Worm (Caenorhabditis elegans) whole organism, late embryonic: Measurements from ENCODE around the gene ZC204.13.

Experiments used
- C38D4.7 ChIP-seq: fragments of 200-800 bp; sonication (Bioruptor generic); optimal IDR thresholded peaks from 2 replicates; lab custom pipeline; 2018; ENCODE audit warnings: mild to moderate bottlenecking, missing genetic modification characterization, moderate library complexity, missing compliant biosample characterization
- ama-1 ChIP-seq: fragments of 150-350 bp; optimal IDR thresholded peaks from 2 replicates; lab custom pipeline; 2014
- ceh-22 ChIP-seq: sonication (generic microtip); optimal IDR thresholded peaks from 2 replicates; lab custom pipeline; 2017; ENCODE audit warnings: missing biosample characterization, missing genetic modification characterization
- ceh-31 ChIP-seq: sonication (generic microtip); optimal IDR thresholded peaks from 2 replicates; lab custom pipeline; 2016; ENCODE audit warnings: missing genetic modification characterization, missing compliant biosample characterization
- ceh-9 ChIP-seq: sonication (generic microtip); optimal IDR thresholded peaks from 2 replicates; lab custom pipeline; 2016; ENCODE audit warnings: mild to moderate bottlenecking, missing genetic modification characterization, inconsistent platforms, missing compliant biosample characterization
- dmd-4 ChIP-seq: sonication (generic microtip); optimal IDR thresholded peaks from 2 replicates; lab custom pipeline; 2016; ENCODE audit warnings: borderline replicate concordance, missing genetic modification characterization, missing compliant biosample characterization
- elt-2 ChIP-seq: sonication (generic microtip); optimal IDR thresholded peaks from 2 replicates; lab custom pipeline; 2016; ENCODE audit warnings: missing genetic modification reagents, missing genetic modification characterization, missing compliant biosample characterization
- fkh-10 ChIP-seq: fragments of 150-350 bp; optimal IDR thresholded peaks from 2 replicates; lab custom pipeline; 2014; ENCODE audit warnings: missing biosample characterization, missing genetic modification reagents, missing genetic modification characterization
- lin-11 ChIP-seq: fragments of 200-800 bp; sonication (Bioruptor generic); optimal IDR thresholded peaks from 2 replicates; lab custom pipeline; 2018; ENCODE audit warnings: mild to moderate bottlenecking, missing genetic modification characterization, missing compliant biosample characterization
- nfya-1 ChIP-seq: sonication (generic microtip); optimal IDR thresholded peaks from 2 replicates; lab custom pipeline; 2017; ENCODE audit warnings: missing genetic modification characterization, mild to moderate bottlenecking, missing compliant biosample characterization, antibody characterized with exemption, moderate library complexity
- rnt-1 ChIP-seq: sonication (generic microtip); optimal IDR thresholded peaks from 2 replicates; lab custom pipeline; 2016; ENCODE audit warnings: missing genetic modification characterization, missing compliant biosample characterization
- tbx-2 ChIP-seq: sonication (generic microtip); optimal IDR thresholded peaks from 2 replicates; lab custom pipeline; 2016; ENCODE audit warnings: missing genetic modification characterization, missing compliant biosample characterization
- unc-42 ChIP-seq: sonication (generic microtip); optimal IDR thresholded peaks from 2 replicates; lab custom pipeline; 2016; ENCODE audit warnings: missing genotype, missing genetic modification characterization, missing compliant biosample characterization

DNA sequence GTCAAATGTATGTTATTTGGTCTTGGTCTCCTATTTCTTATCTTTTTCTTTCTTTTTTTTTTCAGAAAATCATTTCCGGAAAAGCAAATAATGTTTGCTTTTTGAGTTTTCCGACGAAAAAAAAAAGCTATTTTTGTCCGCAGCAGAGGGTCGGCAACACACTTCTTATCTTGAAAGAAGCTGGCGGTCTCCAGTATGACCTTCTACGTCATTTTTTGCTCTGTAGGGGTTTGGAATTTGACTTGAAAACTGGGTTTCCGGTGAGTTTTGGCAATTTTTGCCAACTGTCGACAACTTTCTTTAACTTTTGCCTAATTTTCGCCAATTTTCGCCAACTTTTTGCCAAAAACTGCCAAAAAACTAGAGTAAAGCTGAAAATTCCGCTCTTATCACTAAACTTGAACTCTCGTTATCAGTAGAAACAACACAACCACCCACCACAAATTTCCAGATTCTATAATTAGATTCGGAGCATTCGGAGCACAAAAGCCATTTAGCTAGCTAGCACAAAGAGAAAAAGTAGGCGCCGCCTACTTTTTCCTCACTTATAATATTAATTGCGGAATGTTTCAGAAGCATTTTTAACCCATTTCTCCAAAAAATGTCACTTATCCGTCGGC lies 9.6 kb upstream of the ZC204.13 start, which contains the start of gene nhx-6:
- TF ChIP-seq elt-2 (tag; lab: Kevin White, UChicago) (no peak), ama-1 (lab: Kevin White, UChicago) (no peak), rnt-1 (tag; lab: Kevin White, UChicago) (no peak), ceh-9 (tag; lab: Kevin White, UChicago) (no peak), lin-11 (tag; lab: Kevin White, UChicago) (no peak), unc-42 (tag; lab: Kevin White, UChicago) (no peak), ceh-22 (tag; lab: Kevin White, UChicago) (no peak), tbx-2 (tag; lab: Kevin White, UChicago) (no peak), dmd-4 (tag; lab: Kevin White, UChicago) (no peak), fkh-10 (GFP tag; lab: Kevin White, UChicago) (no peak), ceh-31 (tag; lab: Kevin White, UChicago) (no peak), C38D4.7 (GFP tag; lab: Kevin White, UChicago) (no peak), nfya-1 (tag; lab: Kevin White, UChicago) (no peak)
